Worm (Caenorhabditis elegans) whole organism, mixed stage, embryonic: ENCODE measurements around the gene pat-4.

Experiments used
- blmp-1 ChIP-seq: fragments of 150-350 bp; optimal IDR thresholded peaks from 2 replicates; lab custom pipeline; 2014; ENCODE audit warnings: missing biosample characterization, missing genetic modification characterization
- ceh-43 ChIP-seq: fragments of 200-800 bp; sonication (Bioruptor generic); optimal IDR thresholded peaks from 2 replicates; lab custom pipeline; 2018; ENCODE audit warnings: mild to moderate bottlenecking, missing genetic modification characterization, moderate library complexity, missing compliant biosample characterization
- ham-2 ChIP-seq: fragments of 200-800 bp; sonication (Bioruptor generic); optimal IDR thresholded peaks from 2 replicates; lab custom pipeline; 2018; ENCODE audit warnings: mild to moderate bottlenecking, missing genetic modification characterization, missing compliant biosample characterization
- mab-5 ChIP-seq: fragments of 150-350 bp; optimal IDR thresholded peaks from 2 replicates; lab custom pipeline; 2014; ENCODE audit warnings: missing biosample characterization, missing genetic modification characterization
- mep-1 ChIP-seq: fragments of 150-350 bp; optimal IDR thresholded peaks from 2 replicates; lab custom pipeline; 2017; ENCODE audit warnings: missing biosample characterization, missing genetic modification reagents, missing genetic modification characterization, inconsistent platforms
- mls-2 ChIP-seq: sonication (generic microtip); optimal IDR thresholded peaks from 2 replicates; lab custom pipeline; 2016; ENCODE audit warnings: mild to moderate bottlenecking, missing genetic modification characterization, moderate library complexity, missing compliant biosample characterization
- nhr-2 ChIP-seq: fragments of 150-350 bp; optimal IDR thresholded peaks from 2 replicates; lab custom pipeline; 2014; ENCODE audit warnings: missing biosample characterization, missing genetic modification characterization
- unc-62 ChIP-seq: fragments of 150-350 bp; optimal IDR thresholded peaks from 2 replicates; lab custom pipeline; 2014; ENCODE audit warnings: missing biosample characterization, missing genetic modification reagents, missing genetic modification characterization

Gene pat-4

ce11 chrIII:40580-41113 is 54.0 kb downstream of the pat-4 start, which contains the start of gene col-88:
TSS of gene col-88 (plus strand) at chrIII:41063.
- peak; percentile 9 for TF ChIP-seq blmp-1 (tag; lab: Kevin White, UChicago)
- no peak for TF ChIP-seq unc-62

- no peak for TF ChIP-seq mab-5 (tag; lab: Kevin White, UChicago)
- peak; percentile 42 for TF ChIP-seq mls-2
- peak; percentile 77 for TF ChIP-seq ceh-43 (GFP tag; lab: Kevin White, UChicago)
- peak; percentile 59 for TF ChIP-seq nhr-2 (tag; lab: Kevin White, UChicago)
- peak; percentile 85 for TF ChIP-seq ham-2 (GFP tag; lab: Kevin White, UChicago)
- TF ChIP-seq mep-1 (tag; lab: Kevin White, UChicago) = no peak
These were observed 55.1 kb downstream of the pat-4 start for ce11 chrIII:39516-39915.
